Worm (Caenorhabditis elegans) whole organism, young adult: Measurements from ENCODE around the gene F54H5.2.

Source experiments
- B0261.1 ChIP-seq: sonication (generic microtip); optimal IDR thresholded peaks from 2 replicates; lab custom pipeline; 2016; ENCODE audit warnings: mild to moderate bottlenecking, missing genetic modification characterization, moderate library complexity, missing compliant biosample characterization
- F22D6.2 ChIP-seq: sonication (generic microtip); optimal IDR thresholded peaks from 2 replicates; lab custom pipeline; 2016; ENCODE audit warnings: mild to moderate bottlenecking, missing genetic modification characterization, missing compliant biosample characterization
- K12H6.12 ChIP-seq: fragments of 200-800 bp; sonication (Bioruptor generic); optimal IDR thresholded peaks from 2 replicates; lab custom pipeline; 2018; ENCODE audit warnings: mild to moderate bottlenecking, missing genetic modification characterization, missing compliant biosample characterization
- Y53F4B.3 ChIP-seq: fragments of 200-800 bp; sonication (Bioruptor generic); IDR thresholded peaks from 2 replicates; pipeline ENCODE4 v1.3.6; 2022; ENCODE audit warnings: missing genetic modification reagents, missing genetic modification characterization, missing compliant biosample characterization
- Y56A3A.18 ChIP-seq: fragments of 200-800 bp; sonication (Bioruptor generic); IDR thresholded peaks from 2 replicates; pipeline ENCODE4 v1.3.6; 2022; ENCODE audit warnings: missing genetic modification reagents, missing genetic modification characterization, missing compliant biosample characterization
- athp-1 ChIP-seq: sonication (generic microtip); optimal IDR thresholded peaks from 2 replicates; lab custom pipeline; 2017; ENCODE audit warnings: mild to moderate bottlenecking, missing genetic modification characterization, missing compliant biosample characterization
- cebp-1 ChIP-seq, 2 experiments: fragments of 200-800 bp in 1 of 2; sonication (Bioruptor generic) in 1 of 2; sonication (generic microtip) in 1 of 2; IDR thresholded peaks in 1 of 2; optimal IDR thresholded peaks in 1 of 2; 2 replicates each; pipeline versions ENCODE4 v1.3.6 to Lab custom; 2017 to 2022; ENCODE audit warnings: missing compliant biosample characterization in 2 of 2, missing genetic modification characterization in 2 of 2, mild to moderate bottlenecking in 1 of 2, missing genetic modification reagents in 1 of 2, moderate library complexity in 1 of 2
- ceh-40 ChIP-seq: fragments of 200-800 bp; sonication (Bioruptor generic); IDR thresholded peaks from 2 replicates; pipeline ENCODE4 v1.3.6; 2022; ENCODE audit warnings: missing genetic modification characterization, missing compliant biosample characterization
- ceh-58 ChIP-seq: fragments of 200-800 bp; sonication (Bioruptor generic); IDR thresholded peaks from 2 replicates; pipeline ENCODE4 v1.3.6; 2022; ENCODE audit warnings: missing genetic modification characterization, missing compliant biosample characterization
- die-1 ChIP-seq: sonication (generic microtip); optimal IDR thresholded peaks from 2 replicates; lab custom pipeline; 2016; ENCODE audit warnings: missing genotype, mild to moderate bottlenecking, missing genetic modification characterization, missing compliant biosample characterization
- egrh-3 ChIP-seq: fragments of 200-800 bp; sonication (Bioruptor generic); IDR thresholded peaks from 2 replicates; pipeline ENCODE4 v1.3.6; 2022; ENCODE audit warnings: missing genetic modification reagents, missing genetic modification characterization, missing compliant biosample characterization
- ekl-4 ChIP-seq: fragments of 200-800 bp; sonication (Bioruptor generic); IDR thresholded peaks from 2 replicates; pipeline ENCODE4 v1.3.6; 2022; ENCODE audit warnings: missing genetic modification reagents, missing genetic modification characterization, missing compliant biosample characterization
- hmg-1.2 ChIP-seq: fragments of 200-800 bp; sonication (Bioruptor generic); IDR thresholded peaks from 2 replicates; pipeline ENCODE4 v1.3.6; 2022; ENCODE audit warnings: missing genetic modification reagents, missing genetic modification characterization, missing compliant biosample characterization
- hrde-1 ChIP-seq: sonication (generic microtip); optimal IDR thresholded peaks from 2 replicates; lab custom pipeline; 2016; ENCODE audit warnings: missing genetic modification characterization, mild to moderate bottlenecking, missing compliant biosample characterization, moderate library complexity, missing genotype, missing genetic modification reagents, borderline replicate concordance
- lin-40 ChIP-seq: sonication (generic microtip); optimal IDR thresholded peaks from 2 replicates; lab custom pipeline; 2016; ENCODE audit warnings: missing genetic modification characterization, mild to moderate bottlenecking, missing compliant biosample characterization, missing genotype, missing genetic modification reagents
- lin-54 ChIP-seq: fragments of 200-800 bp; sonication (Bioruptor generic); optimal IDR thresholded peaks from 2 replicates; lab custom pipeline; 2018; ENCODE audit warnings: mild to moderate bottlenecking, missing genetic modification characterization, missing compliant biosample characterization
- lir-1 ChIP-seq: fragments of 200-800 bp; sonication (Bioruptor generic); conservative IDR thresholded peaks from 2 replicates; pipeline ENCODE4 v1.3.6; 2022; ENCODE audit warnings: missing genetic modification reagents, missing genetic modification characterization, missing compliant biosample characterization
- madf-6 ChIP-seq: fragments of 200-800 bp; sonication (Bioruptor generic); IDR thresholded peaks from 2 replicates; pipeline ENCODE4 v1.3.6; 2022; ENCODE audit warnings: missing genetic modification reagents, missing genetic modification characterization, missing compliant biosample characterization
- madf-8 ChIP-seq: fragments of 200-800 bp; sonication (Bioruptor generic); conservative IDR thresholded peaks from 2 replicates; pipeline ENCODE4 v1.3.6; 2022; ENCODE audit warnings: missing genetic modification reagents, missing genetic modification characterization, missing compliant biosample characterization
- nfya-1 ChIP-seq: sonication (generic microtip); optimal IDR thresholded peaks from 2 replicates; lab custom pipeline; 2017; ENCODE audit warnings: antibody characterized with exemption, missing compliant biosample characterization, missing genetic modification characterization, borderline replicate concordance; ENCODE audit not compliant: insufficient read depth
- nhr-179 ChIP-seq: sonication (generic microtip); optimal IDR thresholded peaks from 2 replicates; lab custom pipeline; 2016; ENCODE audit warnings: mild to moderate bottlenecking, missing genetic modification characterization, missing compliant biosample characterization
- nhr-27 ChIP-seq: fragments of 200-800 bp; sonication (Bioruptor generic); optimal IDR thresholded peaks from 2 replicates; lab custom pipeline; 2018; ENCODE audit warnings: mild to moderate bottlenecking, missing genetic modification characterization, moderate library complexity, missing compliant biosample characterization
- nhr-80 ChIP-seq: sonication (generic microtip); optimal IDR thresholded peaks from 2 replicates; lab custom pipeline; 2016; ENCODE audit warnings: missing genetic modification characterization, missing compliant biosample characterization
- nhr-90 ChIP-seq: sonication (generic microtip); optimal IDR thresholded peaks from 2 replicates; lab custom pipeline; 2016; ENCODE audit warnings: missing genotype, mild to moderate bottlenecking, missing genetic modification characterization, missing compliant biosample characterization
- pha-4 ChIP-seq: fragments of 150-350 bp; sonication (generic microtip); optimal IDR thresholded peaks from 2 replicates; lab custom pipeline; 2014; ENCODE audit warnings: missing biosample characterization, missing genetic modification reagents, missing genetic modification characterization
- rec-8 ChIP-seq, 2 experiments: sonication (generic microtip); optimal IDR thresholded peaks; 2 replicates each; lab custom pipeline; 2016; ENCODE audit warnings: mild to moderate bottlenecking in 2 of 2, missing genetic modification characterization in 2 of 2, missing genetic modification reagents in 2 of 2, missing genotype in 2 of 2, missing biosample characterization in 1 of 2, missing compliant biosample characterization in 1 of 2, moderate library complexity in 1 of 2
- rpc-1 ChIP-seq, 2 experiments: fragments of 150-350 bp in 1 of 2; sonication (generic microtip) in 1 of 2; optimal IDR thresholded peaks; 2 replicates each; lab custom pipeline; 2014 to 2018; ENCODE audit warnings: missing biosample characterization in 1 of 2, missing genetic modification characterization in 1 of 2, missing genetic modification reagents in 1 of 2, missing genotype in 1 of 2
- sdz-38 ChIP-seq: sonication (generic microtip); optimal IDR thresholded peaks from 2 replicates; lab custom pipeline; 2016; ENCODE audit warnings: missing genotype, missing genetic modification characterization, missing compliant biosample characterization
- unc-62 ChIP-seq: fragments of 150-350 bp; optimal IDR thresholded peaks from 2 replicates; lab custom pipeline; 2014; ENCODE audit warnings: missing biosample characterization, missing genetic modification reagents, missing genetic modification characterization
- ztf-26 ChIP-seq: sonication (generic microtip); optimal IDR thresholded peaks from 2 replicates; lab custom pipeline; 2017; ENCODE audit warnings: missing genetic modification characterization, missing compliant biosample characterization

Gene F54H5.2

DNA sequence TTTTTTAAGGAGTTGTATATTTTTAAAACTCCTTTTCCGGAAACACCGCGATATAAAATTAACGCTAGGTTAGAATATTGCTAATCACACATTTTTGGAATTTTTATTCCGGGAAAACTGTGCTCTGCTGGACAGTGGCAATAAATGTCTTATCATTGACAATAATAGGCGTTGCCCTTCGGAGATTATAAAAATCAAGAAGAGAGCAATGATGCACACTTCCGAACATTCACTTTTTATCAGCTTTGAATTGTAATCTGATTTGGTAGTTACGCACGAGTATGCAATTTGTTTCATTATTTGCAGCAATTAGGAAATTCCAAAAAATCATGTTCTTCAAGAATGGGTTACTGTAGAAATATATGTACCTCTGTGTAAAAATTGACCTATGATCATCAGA, 11.1 kb upstream of the F54H5.2 start:
- no peak for TF ChIP-seq lir-1 (GFP tag; lab: Robert Waterston, UW)
- peak; percentile 56 for TF ChIP-seq nhr-80 (tag; lab: Kevin White, UChicago)
- no peak for TF ChIP-seq madf-8
- TF ChIP-seq ceh-40 (GFP tag; lab: Robert Waterston, UW) = no peak
- no peak for TF ChIP-seq athp-1 (tag; lab: Kevin White, UChicago)
- TF ChIP-seq lin-54 (GFP tag; lab: Kevin White, UChicago) = no peak
- no peak for TF ChIP-seq pha-4 (tag; lab: Kevin White, UChicago)
- no peak for TF ChIP-seq rec-8 (tag; optimal IDR thresholded peaks at IDR 0.05; lab: Kevin White, UChicago)

DNA sequence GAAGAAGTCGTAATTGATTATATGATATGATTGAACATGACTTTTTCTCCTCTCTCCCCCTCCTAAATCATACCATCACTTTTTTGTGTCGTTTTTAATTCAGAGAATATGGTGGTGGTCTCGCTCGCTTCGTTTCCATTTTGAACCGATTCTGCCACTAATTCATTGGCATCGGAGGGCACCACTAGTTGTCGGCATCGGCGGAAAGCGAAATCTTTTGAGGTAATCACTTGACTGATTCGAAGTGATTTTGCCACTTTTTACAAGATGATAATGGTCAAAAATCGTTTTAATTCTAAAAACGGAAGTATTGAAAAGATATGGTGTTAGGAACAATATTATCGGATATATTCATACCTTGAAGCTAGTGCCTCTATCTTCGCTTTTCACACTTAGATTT, 10.5 kb upstream of the F54H5.2 start, which contains the start of gene klf-3:
TSS of gene klf-3 (plus strand) at position 109 of the 400 bp plus-strand sequence.
- no peak for TF ChIP-seq cebp-1 (GFP tag; IDR thresholded peaks at IDR 0.05; lab: Robert Waterston, UW)
- TF ChIP-seq cebp-1 (tag; optimal IDR thresholded peaks at IDR 0.05; lab: Kevin White, UChicago) = no peak
- TF ChIP-seq B0261.1 (tag; lab: Kevin White, UChicago) = no peak
- no peak for TF ChIP-seq madf-8
- no peak for TF ChIP-seq die-1 (tag; lab: Kevin White, UChicago)
- TF ChIP-seq unc-62 (GFP tag; lab: Kevin White, UChicago) = no peak
- no peak for TF ChIP-seq athp-1 (tag; lab: Kevin White, UChicago)
- no peak for TF ChIP-seq ekl-4 (GFP tag; lab: Robert Waterston, UW)
- TF ChIP-seq lin-40 (tag; lab: Kevin White, UChicago) = no peak
- no peak for TF ChIP-seq K12H6.12
- TF ChIP-seq nhr-27 = no peak
- TF ChIP-seq hrde-1 (tag; lab: Kevin White, UChicago) = no peak
- TF ChIP-seq Y56A3A.18 = no peak

DNA sequence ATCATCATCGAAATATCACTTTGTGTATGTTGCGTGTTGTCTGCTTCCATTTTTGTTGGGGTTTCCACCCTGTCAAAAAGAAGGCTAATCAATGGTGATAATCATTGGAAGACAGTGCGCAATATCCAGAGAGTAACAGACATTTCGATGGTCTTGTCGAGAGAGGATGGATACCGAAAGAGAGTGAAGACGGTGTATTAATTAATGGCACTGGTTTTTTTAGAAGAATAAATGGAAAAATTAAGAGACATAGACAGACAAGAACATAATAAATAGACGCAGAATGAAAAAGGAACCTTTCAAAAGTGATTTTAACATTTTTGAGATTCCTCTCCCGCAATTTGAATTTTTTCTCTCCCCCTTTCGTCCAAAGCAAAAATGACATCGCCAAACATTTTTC, 8.3 kb upstream of the F54H5.2 start:
- TF ChIP-seq ztf-26 (tag; lab: Kevin White, UChicago) (no peak), hmg-1.2 (GFP tag; lab: Robert Waterston, UW) (peak; percentile 60; the same call in 1 of the 2 replicates)

DNA sequence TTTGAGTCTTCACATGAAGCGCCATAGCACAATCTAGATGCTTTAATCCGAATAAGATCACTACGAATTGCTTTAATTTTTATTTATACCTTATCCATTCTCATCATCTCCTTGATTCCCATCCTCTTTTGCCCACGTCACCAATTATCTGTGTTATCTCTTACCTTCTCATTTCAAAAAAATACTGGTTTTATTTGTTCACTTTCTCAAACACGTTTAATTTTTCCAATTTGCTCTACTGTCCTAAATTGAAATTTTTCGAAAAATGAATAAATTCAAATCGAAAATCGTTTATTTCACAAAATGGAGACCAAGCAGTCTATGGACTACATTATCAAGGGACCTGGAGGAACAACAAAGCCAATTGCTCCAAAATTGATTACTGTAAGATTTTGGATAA, 5.4 kb upstream of the F54H5.2 start, which contains the start of gene F54H5.3:
TSS of gene F54H5.3 (plus strand) at position 301 of the 400 bp plus-strand sequence.
- TF ChIP-seq madf-6 (GFP tag; lab: Robert Waterston, UW) (no peak), nfya-1 (no peak), rpc-1 (optimal IDR thresholded peaks at IDR 0.05; lab: Kevin White, UChicago) (no peak), rpc-1 (tag; optimal IDR thresholded peaks at IDR 0.05; lab: Kevin White, UChicago) (no peak), nhr-179 (no peak), egrh-3 (GFP tag; lab: Robert Waterston, UW) (no peak), nhr-90 (tag; lab: Kevin White, UChicago) (no peak), ceh-58 (GFP tag; lab: Robert Waterston, UW) (no peak), F22D6.2 (tag; lab: Kevin White, UChicago) (no peak), B0261.1 (tag; lab: Kevin White, UChicago) (no peak), sdz-38 (tag; lab: Kevin White, UChicago) (no peak), madf-8 (no peak)

DNA sequence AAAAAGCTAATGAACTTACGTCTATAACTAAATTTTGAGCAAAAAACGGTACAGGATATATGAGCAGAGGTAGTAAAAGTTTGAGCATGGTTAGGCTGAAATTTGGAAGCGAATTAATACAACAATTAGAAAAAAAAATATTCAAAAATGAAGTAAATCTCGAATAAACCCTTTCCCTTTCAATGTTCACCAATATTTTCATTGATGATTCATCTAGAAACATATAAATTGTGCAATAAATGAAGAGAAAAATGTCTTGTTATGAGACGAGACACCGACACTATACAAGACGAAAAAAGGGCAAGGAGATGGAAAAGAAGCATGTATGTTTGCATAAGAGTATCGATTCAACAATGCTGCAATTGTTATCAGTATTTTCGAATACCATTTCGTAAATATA, 2.0 kb upstream of the F54H5.2 start, which contains the start of gene F54H5.14:
TSS of gene F54H5.14 (minus strand) at position 101 of the 400 bp plus-strand sequence.
- TF ChIP-seq nhr-80 (tag; lab: Kevin White, UChicago) = peak; percentile 0
- TF ChIP-seq Y53F4B.3 (GFP tag; lab: Robert Waterston, UW) = no peak
- no peak for TF ChIP-seq ceh-58 (GFP tag; lab: Robert Waterston, UW)
